Worm (Caenorhabditis elegans): ENCODE data around the gene T01C3.2.

The T01C3.2 gene

ce11 chrV:14955676-14956075 is 35.3 kb upstream of the T01C3.2 start, which contains the start of gene F02D8.9:
Gene F02D8.9, minus strand, starts transcription at chrV:14955776.
- no peak for TF ChIP-seq scrt-1 (GFP tag; IDR thresholded peaks at IDR 0.05)
- no peak for TF ChIP-seq aly-1 (tag; optimal IDR thresholded peaks at IDR 0.05)
- no peak for TF ChIP-seq tbx-37 (GFP tag; conservative IDR thresholded peaks at IDR 0.05)
- TF ChIP-seq sea-1 (GFP tag; conservative IDR thresholded peaks at IDR 0.05), result no peak
- TF ChIP-seq hmbx-1 (tag; optimal IDR thresholded peaks at IDR 0.05), result no peak
- no peak for TF ChIP-seq hnd-1 (tag; optimal IDR thresholded peaks at IDR 0.05)
- no peak for TF ChIP-seq tra-4 (tag; optimal IDR thresholded peaks at IDR 0.05)
- no peak for TF ChIP-seq pes-1 (GFP tag; IDR thresholded peaks at IDR 0.05)
- no peak for TF ChIP-seq tbx-11 (GFP tag; IDR thresholded peaks at IDR 0.05)
- TF ChIP-seq B0310.2 (tag; optimal IDR thresholded peaks at IDR 0.05), result no peak

- TF ChIP-seq pes-1 (GFP tag; IDR thresholded peaks at IDR 0.05) (no peak), flt-1 (GFP tag; IDR thresholded peaks at IDR 0.05) (no peak), tbx-37 (GFP tag; conservative IDR thresholded peaks at IDR 0.05) (no peak), ceh-13 (GFP tag; optimal IDR thresholded peaks at IDR 0.05) (no peak), ama-1 (optimal IDR thresholded peaks at IDR 0.05) (no peak), hnd-1 (tag; optimal IDR thresholded peaks at IDR 0.05) (no peak), F13C5.2 (tag; optimal IDR thresholded peaks at IDR 0.05) (no peak), scrt-1 (GFP tag; IDR thresholded peaks at IDR 0.05) (no peak), sea-1 (GFP tag; conservative IDR thresholded peaks at IDR 0.05) (no peak)
Measured at ce11 chrV:14971136-14971535, 19.8 kb upstream of the T01C3.2 start, which contains the start of gene nlp-59. Gene nlp-59, plus strand, starts transcription at chrV:14971436.

DNA sequence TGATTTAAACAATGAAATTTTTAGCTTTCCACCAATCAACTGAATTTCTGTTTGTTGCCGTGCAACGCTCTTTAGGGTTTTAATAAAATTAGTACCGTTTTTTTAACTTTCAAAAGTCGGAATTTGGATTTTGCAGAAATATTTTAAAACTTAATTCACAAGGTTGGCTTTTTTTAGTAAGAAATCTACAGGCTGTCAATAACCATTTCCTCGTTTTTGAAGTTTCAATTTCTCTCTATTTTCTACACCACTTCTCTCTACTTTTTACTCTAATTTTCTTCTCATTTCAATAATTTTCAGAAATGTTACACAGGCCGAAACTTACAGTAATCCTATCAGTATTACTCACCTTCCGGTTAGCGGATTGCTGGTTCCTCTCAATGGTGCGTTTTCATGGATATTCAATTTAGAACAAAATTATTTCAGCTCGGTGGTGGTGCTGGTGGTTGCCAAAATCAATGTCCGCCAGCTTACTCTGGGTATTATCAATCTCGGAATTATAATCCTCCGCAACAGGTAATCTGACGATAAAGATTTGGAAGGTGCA is 12.7 kb upstream of the T01C3.2 start, which contains the start of the genes grd-12 and F02D8.1:
Gene grd-12, plus strand, starts transcription at position 301 of the 547 bp plus-strand sequence.
Gene F02D8.1, minus strand, starts transcription at position 497 of the 547 bp plus-strand sequence.
- TF ChIP-seq tra-4 (tag; optimal IDR thresholded peaks at IDR 0.05) (no peak), aly-1 (tag; optimal IDR thresholded peaks at IDR 0.05) (no peak), scrt-1 (GFP tag; IDR thresholded peaks at IDR 0.05) (no peak), hmg-4 (GFP tag; optimal IDR thresholded peaks at IDR 0.05) (no peak), tbx-11 (GFP tag; IDR thresholded peaks at IDR 0.05) (no peak)

DNA sequence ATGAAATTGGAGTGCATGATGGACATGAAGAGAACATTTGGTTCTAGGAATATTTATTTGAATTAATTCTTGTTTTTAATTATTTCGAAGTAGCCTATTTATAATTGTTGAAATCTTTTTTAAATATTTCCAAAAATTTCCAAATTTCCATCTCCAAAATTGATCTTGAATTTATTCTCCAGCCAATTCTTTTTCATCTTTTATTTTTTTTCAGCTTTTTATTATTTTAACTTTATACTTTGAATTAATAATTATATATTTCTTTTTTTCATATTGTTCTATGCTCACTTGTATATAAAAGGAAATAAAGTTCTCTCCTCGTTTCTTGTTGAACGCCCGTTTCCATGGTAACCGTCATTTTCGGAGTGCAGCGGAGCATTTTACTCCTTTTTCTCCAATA is 11.0 kb upstream of the T01C3.2 start, which contains the start of gene xbx-1:
Gene xbx-1, plus strand, starts transcription at position 301 of the 400 bp plus-strand sequence.
- TF ChIP-seq ama-1 (optimal IDR thresholded peaks at IDR 0.05) (no peak), hmbx-1 (tag; optimal IDR thresholded peaks at IDR 0.05) (no peak), B0310.2 (tag; optimal IDR thresholded peaks at IDR 0.05) (no peak), tbx-11 (GFP tag; IDR thresholded peaks at IDR 0.05) (no peak), pes-1 (GFP tag; IDR thresholded peaks at IDR 0.05) (no peak), aly-1 (tag; optimal IDR thresholded peaks at IDR 0.05) (no peak), hnd-1 (tag; optimal IDR thresholded peaks at IDR 0.05) (no peak), tra-4 (tag; optimal IDR thresholded peaks at IDR 0.05) (no peak), flt-1 (GFP tag; IDR thresholded peaks at IDR 0.05) (no peak)

- TF ChIP-seq ceh-36 (tag; optimal IDR thresholded peaks at IDR 0.05) (no peak), ama-1 (optimal IDR thresholded peaks at IDR 0.05) (no peak), ets-7 (tag; optimal IDR thresholded peaks at IDR 0.05) (no peak), hmg-4 (GFP tag; optimal IDR thresholded peaks at IDR 0.05) (no peak), pes-1 (GFP tag; IDR thresholded peaks at IDR 0.05) (no peak), B0310.2 (tag; optimal IDR thresholded peaks at IDR 0.05) (no peak), tra-4 (tag; optimal IDR thresholded peaks at IDR 0.05) (no peak), hmbx-1 (tag; optimal IDR thresholded peaks at IDR 0.05) (no peak), aly-1 (tag; optimal IDR thresholded peaks at IDR 0.05) (no peak), F13C5.2 (tag; optimal IDR thresholded peaks at IDR 0.05) (no peak), flt-1 (GFP tag; IDR thresholded peaks at IDR 0.05) (no peak)
Measured at ce11 chrV:14984593-14984992, 6.4 kb upstream of the T01C3.2 start, which contains the start of gene F02D8.4. Gene F02D8.4, plus strand, starts transcription at chrV:14984893.

DNA sequence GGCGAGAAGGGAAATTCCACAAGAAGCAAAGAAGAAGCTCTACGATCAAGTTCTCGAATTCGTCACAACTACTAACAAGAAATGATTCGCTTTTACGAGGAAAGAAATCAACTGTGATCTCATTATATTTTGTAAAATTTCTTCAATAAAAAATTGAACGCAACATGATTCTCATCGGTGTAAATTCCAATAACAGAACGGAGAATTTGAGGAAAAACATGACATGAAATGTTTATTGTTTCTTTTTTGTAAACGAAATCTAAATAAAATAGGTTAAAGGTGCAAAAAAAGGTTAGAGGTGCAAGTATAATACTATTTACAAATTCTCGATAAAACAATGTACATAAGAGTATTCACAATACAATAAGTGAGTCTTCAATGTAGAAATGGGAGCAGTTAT is 521 bp downstream of the T01C3.2 start:
- no peak for TF ChIP-seq ets-7 (tag; optimal IDR thresholded peaks at IDR 0.05)
- no peak for TF ChIP-seq hmg-4 (GFP tag; optimal IDR thresholded peaks at IDR 0.05)
- TF ChIP-seq hnd-1 (tag; optimal IDR thresholded peaks at IDR 0.05), result no peak
- no peak for TF ChIP-seq scrt-1 (GFP tag; IDR thresholded peaks at IDR 0.05)
- TF ChIP-seq pes-1 (GFP tag; IDR thresholded peaks at IDR 0.05), result no peak
- no peak for TF ChIP-seq tbx-37 (GFP tag; conservative IDR thresholded peaks at IDR 0.05)
- no peak for TF ChIP-seq ceh-36 (tag; optimal IDR thresholded peaks at IDR 0.05)

DNA sequence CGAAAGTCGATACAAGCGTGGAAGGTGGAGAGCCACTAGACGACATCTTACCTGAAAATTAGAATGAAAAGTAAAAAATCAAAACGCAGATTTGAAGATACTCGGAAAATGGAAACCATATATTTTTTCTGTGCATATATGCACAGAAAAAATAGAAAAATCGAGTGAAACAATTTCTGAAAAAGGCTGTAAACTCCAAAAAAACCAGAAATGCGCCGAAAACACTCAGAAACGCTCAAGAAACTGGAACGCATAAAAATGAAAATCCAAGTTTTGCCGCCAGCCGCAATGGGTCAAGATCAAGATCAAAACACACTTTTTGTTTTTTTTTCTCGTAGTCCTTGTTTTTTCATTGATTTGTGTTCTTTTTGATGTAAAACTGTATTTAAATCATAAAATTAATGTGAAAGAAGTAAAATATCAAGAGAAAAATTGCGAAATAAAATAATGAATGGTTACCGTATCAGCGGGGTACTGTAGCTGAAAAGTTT is 1.7 kb downstream of the T01C3.2 start, which contains the start of gene T01C3.3:
Gene T01C3.3, minus strand, starts transcription at position 51 of the 491 bp plus-strand sequence.
- TF ChIP-seq ama-1 (optimal IDR thresholded peaks at IDR 0.05) (no peak), hmg-4 (GFP tag; optimal IDR thresholded peaks at IDR 0.05) (no peak), F13C5.2 (tag; optimal IDR thresholded peaks at IDR 0.05) (no peak), ceh-13 (GFP tag; optimal IDR thresholded peaks at IDR 0.05) (no peak), hnd-1 (tag; optimal IDR thresholded peaks at IDR 0.05) (no peak), ets-7 (tag; optimal IDR thresholded peaks at IDR 0.05) (no peak), aly-1 (tag; optimal IDR thresholded peaks at IDR 0.05) (no peak), scrt-1 (GFP tag; IDR thresholded peaks at IDR 0.05) (no peak), tbx-11 (GFP tag; IDR thresholded peaks at IDR 0.05) (no peak), tra-4 (tag; optimal IDR thresholded peaks at IDR 0.05) (no peak), tbx-37 (GFP tag; conservative IDR thresholded peaks at IDR 0.05) (no peak), hmbx-1 (tag; optimal IDR thresholded peaks at IDR 0.05) (no peak), flt-1 (GFP tag; IDR thresholded peaks at IDR 0.05) (no peak), pes-1 (GFP tag; IDR thresholded peaks at IDR 0.05) (no peak)

DNA sequence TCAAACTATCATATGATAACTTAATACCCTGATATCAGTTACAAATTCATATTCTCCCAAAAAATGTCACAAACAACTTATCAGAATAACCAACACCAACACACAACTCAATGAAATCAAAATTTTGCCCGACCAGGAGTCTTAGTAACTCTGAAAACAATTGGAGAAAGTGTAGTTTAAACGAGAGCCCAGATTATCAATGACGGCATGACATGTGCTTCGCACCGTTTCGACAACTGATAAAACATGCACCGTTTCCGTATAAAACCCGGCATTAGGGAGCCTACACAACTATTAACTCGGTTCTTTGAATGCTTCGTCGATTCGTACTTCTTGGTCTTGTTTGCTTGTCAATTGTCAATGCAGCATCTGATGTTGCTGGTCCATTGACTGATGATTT is 2.7 kb downstream of the T01C3.2 start, which contains the start of gene fil-1:
Gene fil-1, plus strand, starts transcription at position 219 of the 400 bp plus-strand sequence.
- TF ChIP-seq aly-1 (tag; optimal IDR thresholded peaks at IDR 0.05) (no peak), tra-4 (tag; optimal IDR thresholded peaks at IDR 0.05) (no peak), flt-1 (GFP tag; IDR thresholded peaks at IDR 0.05) (no peak), B0310.2 (tag; optimal IDR thresholded peaks at IDR 0.05) (no peak), ceh-13 (GFP tag; optimal IDR thresholded peaks at IDR 0.05) (no peak), F13C5.2 (tag; optimal IDR thresholded peaks at IDR 0.05) (no peak), tbx-37 (GFP tag; conservative IDR thresholded peaks at IDR 0.05) (no peak), ets-7 (tag; optimal IDR thresholded peaks at IDR 0.05) (no peak), hnd-1 (tag; optimal IDR thresholded peaks at IDR 0.05) (no peak), ama-1 (optimal IDR thresholded peaks at IDR 0.05) (no peak), scrt-1 (GFP tag; IDR thresholded peaks at IDR 0.05) (no peak), sea-1 (GFP tag; conservative IDR thresholded peaks at IDR 0.05) (no peak)
